Worm (Caenorhabditis elegans): Measurements from ENCODE around the gene B0238.15.

DNA sequence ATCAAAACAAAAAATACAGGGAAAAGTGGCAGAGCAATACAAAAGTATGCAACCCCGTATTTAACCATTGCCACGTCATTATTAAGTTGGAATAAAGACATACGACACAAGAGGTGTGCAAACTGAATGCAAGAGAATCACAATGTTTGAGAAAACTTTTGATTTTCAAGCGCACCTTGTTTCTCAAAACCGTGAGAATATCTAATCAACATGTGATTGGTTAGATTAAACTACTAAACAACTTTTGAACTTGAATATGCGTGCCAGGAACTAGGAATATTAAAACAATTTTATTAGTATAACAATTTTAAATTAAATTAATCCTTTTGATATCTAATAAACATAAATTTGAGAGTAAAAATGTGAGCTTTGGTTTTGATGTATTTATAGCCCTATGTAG lies 19.4 kb downstream of the B0238.15 start, which contains the start of gene srt-70:
- TF ChIP-seq med-1 (GFP tag; optimal IDR thresholded peaks at IDR 0.05; ENCODE audit: insufficient read depth) = no peak
- TF ChIP-seq ztf-23 (GFP tag; IDR thresholded peaks at IDR 0.05) = no peak
- TF ChIP-seq klf-2 (GFP tag; conservative IDR thresholded peaks at IDR 0.05) = no peak
- no peak for TF ChIP-seq tab-1 (GFP tag; IDR thresholded peaks at IDR 0.05)
- TF ChIP-seq T22C8.4 (GFP tag; IDR thresholded peaks at IDR 0.05) = no peak
- no peak for TF ChIP-seq cog-1 (tag; optimal IDR thresholded peaks at IDR 0.05)
- no peak for TF ChIP-seq flt-1 (GFP tag; IDR thresholded peaks at IDR 0.05)
- TF ChIP-seq ztf-29 (GFP tag; IDR thresholded peaks at IDR 0.05) = no peak

Measured in whole organism, midembryonic.